Fruit fly (Drosophila melanogaster) Kc167 (cell line): ENCODE measurements around the gene CG15767.

Experiments used
- Myc ChIP-seq: fragments of >200 bp; optimal IDR thresholded peaks from 2 replicates; lab custom pipeline; 2017; ENCODE audit warnings: missing external identifiers
- Sin3A ChIP-seq: fragments of >200 bp; optimal IDR thresholded peaks from 2 replicates; lab custom pipeline; 2018; ENCODE audit warnings: missing external identifiers
- h ChIP-seq: fragments of >200 bp; optimal IDR thresholded peaks from 3 replicates; lab custom pipeline; 2018; ENCODE audit warnings: missing external identifiers
- insv ChIP-seq: fragments of >200 bp; optimal IDR thresholded peaks from 3 replicates; lab custom pipeline; 2018; ENCODE audit warnings: missing external identifiers
- psq ChIP-seq: fragments of >200 bp; optimal IDR thresholded peaks from 2 replicates; lab custom pipeline; 2017; ENCODE audit warnings: missing external identifiers
- ttk ChIP-seq: sonication (Bioruptor generic); optimal IDR thresholded peaks from 2 replicates; lab custom pipeline; 2017; ENCODE audit warnings: missing external identifiers

The CG15767 gene

DNA sequence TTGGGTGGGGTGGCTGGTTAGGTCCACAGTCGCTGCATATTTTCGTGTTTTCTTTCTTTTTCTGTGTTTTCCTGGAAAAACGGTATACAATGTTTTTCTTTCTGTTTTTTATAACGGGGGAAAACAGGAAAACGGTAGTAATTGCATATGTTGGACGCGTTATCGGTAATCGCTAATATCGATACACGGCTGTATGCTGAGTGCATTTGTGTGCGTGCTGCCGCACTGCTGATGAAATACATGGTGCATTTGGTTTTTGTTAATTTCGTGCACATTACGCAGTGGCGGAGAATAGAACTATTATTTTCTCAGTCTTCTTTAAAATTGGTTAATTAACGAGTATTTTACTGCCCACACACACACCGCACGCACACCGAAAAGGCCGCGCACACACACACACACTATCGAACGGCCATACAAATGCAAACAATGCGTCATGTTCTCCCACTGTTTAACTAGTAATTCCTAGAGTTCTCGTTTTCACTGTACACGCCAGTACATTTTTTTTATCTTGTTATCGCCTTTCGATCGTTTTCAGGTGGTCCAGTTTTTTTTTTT lies 25.8 kb upstream of the CG15767 start:
- TF ChIP-seq insv (lab: Kevin White, UChicago) (no peak), h (lab: Kevin White, UChicago) (no peak), ttk (lab: Kevin White, UChicago) (no peak), psq (lab: Kevin White, UChicago) (no peak), Myc (lab: Kevin White, UChicago) (no peak), Sin3A (lab: Kevin White, UChicago) (no peak)

dm6 chrX:5764001-5764892 lies 25.0 kb upstream of the CG15767 start, which contains the start of the genes MAPk-Ak2 and CG42699:
Gene MAPk-Ak2, minus strand, starts transcription at chrX:5764203.
Gene CG42699, plus strand, starts transcription at chrX:5764553.
- TF ChIP-seq insv (lab: Kevin White, UChicago) (no peak), h (lab: Kevin White, UChicago) (no peak), Myc (lab: Kevin White, UChicago) (no peak), ttk (lab: Kevin White, UChicago) (no peak), psq (lab: Kevin White, UChicago) (no peak), Sin3A (lab: Kevin White, UChicago) (no peak)

DNA sequence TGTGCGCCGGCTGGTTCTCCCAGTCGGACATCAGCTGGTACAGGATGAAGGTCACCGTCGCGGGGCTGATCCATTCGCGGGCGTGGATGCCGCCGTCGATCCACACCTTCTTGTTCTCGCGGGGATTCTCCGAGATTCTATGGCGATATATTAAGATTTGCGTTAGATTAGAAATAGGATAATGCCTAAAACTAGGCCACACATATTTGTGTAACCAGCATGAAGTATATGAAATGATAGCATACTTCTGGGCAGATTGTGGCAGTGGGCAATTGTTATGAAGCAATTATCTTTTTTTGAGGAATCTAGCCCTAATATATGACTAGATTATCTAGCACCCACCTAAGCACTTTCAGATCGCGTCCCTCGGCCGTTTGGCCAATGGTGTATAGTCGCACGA lies 22.6 kb upstream of the CG15767 start:
- TF ChIP-seq insv (lab: Kevin White, UChicago), result no peak
- no peak for TF ChIP-seq h (lab: Kevin White, UChicago)
- TF ChIP-seq psq (lab: Kevin White, UChicago), result no peak
- no peak for TF ChIP-seq Myc (lab: Kevin White, UChicago)
- TF ChIP-seq ttk (lab: Kevin White, UChicago), result no peak
- TF ChIP-seq Sin3A (lab: Kevin White, UChicago), result no peak

DNA sequence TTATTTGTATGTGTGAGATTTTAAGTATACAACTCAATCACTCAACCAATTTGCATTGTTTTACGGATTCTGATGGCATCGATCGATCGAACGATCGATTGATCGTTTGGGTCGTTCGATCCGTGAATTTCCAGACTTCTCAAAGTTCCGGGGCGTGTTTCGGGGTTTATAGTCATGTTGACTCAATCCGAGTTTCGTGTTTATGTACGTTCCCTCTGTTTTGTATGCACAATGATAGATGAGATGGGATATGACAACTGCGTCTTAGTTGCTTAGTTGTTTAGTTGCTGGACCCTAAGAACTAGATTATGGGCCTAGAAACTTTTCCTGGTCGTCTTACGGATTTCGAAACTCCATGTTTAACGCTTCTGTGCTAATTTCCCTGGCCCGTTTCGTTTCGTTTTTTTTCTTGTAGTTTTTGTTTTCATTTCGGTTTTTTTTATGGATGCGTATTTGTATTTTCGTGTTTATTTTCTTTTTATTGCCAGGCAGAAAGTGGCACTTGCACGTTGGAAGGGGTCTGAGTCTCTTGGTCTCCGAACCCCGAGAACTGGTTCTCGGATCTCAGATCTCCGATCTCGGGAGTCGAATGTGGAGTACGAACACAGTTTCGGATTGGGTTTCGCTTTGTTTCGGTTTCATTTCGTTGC lies 20.6 kb upstream of the CG15767 start:
- TF ChIP-seq insv (lab: Kevin White, UChicago) (no peak), Myc (lab: Kevin White, UChicago) (no peak), ttk (lab: Kevin White, UChicago) (no peak), h (lab: Kevin White, UChicago) (no peak)

DNA sequence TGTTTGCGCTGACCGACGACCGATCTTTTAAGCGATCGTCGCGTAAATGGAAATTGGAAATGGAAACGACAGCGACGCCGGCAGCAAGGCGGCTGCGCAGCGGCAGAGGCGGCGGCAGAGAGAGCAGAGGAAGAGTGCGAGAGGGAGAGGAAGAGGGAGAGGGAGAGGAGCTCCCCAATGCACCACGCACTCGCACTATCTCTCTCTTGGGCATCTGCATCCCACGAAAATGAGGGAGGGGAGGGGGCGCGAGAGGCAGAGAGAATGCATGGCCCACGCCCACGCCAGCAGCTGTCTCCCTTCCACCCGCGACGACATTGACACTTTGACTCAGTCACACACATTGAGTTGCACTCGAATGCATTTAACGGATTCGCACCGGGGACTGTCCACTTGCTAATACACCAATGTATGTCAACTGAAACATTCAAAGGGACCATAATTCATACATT lies 18.5 kb upstream of the CG15767 start, which contains the start of gene CG3097:
Gene CG3097, minus strand, starts transcription at position 51 of the 452 bp plus-strand sequence.
- TF ChIP-seq psq (lab: Kevin White, UChicago), result no peak
- no peak for TF ChIP-seq insv (lab: Kevin White, UChicago)
- TF ChIP-seq h (lab: Kevin White, UChicago), result no peak

dm6 chrX:5772409-5772808 lies 16.9 kb upstream of the CG15767 start:
- TF ChIP-seq insv (lab: Kevin White, UChicago) (no peak), Myc (lab: Kevin White, UChicago) (no peak), h (lab: Kevin White, UChicago) (no peak), Sin3A (lab: Kevin White, UChicago) (no peak), psq (lab: Kevin White, UChicago) (no peak)

dm6 chrX:5776547-5776946 lies 12.7 kb upstream of the CG15767 start, which contains the start of gene CG42264:
Gene CG42264, minus strand, starts transcription at chrX:5776647.
- TF ChIP-seq insv (lab: Kevin White, UChicago), result no peak
- TF ChIP-seq Myc (lab: Kevin White, UChicago), result no peak
- no peak for TF ChIP-seq Sin3A (lab: Kevin White, UChicago)
- no peak for TF ChIP-seq ttk (lab: Kevin White, UChicago)

DNA sequence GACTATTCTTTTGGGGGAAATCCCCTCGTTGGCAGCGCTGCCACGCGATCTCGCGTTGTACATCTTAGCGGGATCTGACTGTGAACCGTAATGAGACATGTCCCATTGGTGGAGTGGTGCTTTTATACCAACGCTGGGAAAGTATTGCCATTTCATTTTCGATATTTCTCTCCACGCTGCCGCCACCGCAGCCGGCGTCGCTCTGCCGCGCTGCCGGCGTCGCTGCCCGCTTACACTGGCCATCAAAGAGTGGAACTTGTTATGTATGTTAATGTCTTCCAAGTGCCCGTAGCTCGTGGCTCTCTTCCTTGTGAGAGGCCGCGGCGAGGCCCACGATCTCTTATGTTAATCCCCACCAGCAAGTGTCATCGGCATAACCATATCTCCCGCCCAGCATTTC lies 7.8 kb upstream of the CG15767 start, which contains the start of gene CG3108:
Gene CG3108, minus strand, starts transcription at position 101 of the 400 bp plus-strand sequence.
- TF ChIP-seq psq (lab: Kevin White, UChicago), result no peak
- TF ChIP-seq Myc (lab: Kevin White, UChicago), result no peak
- no peak for TF ChIP-seq ttk (lab: Kevin White, UChicago)
- TF ChIP-seq insv (lab: Kevin White, UChicago), result no peak
- TF ChIP-seq h (lab: Kevin White, UChicago), result no peak
- TF ChIP-seq Sin3A (lab: Kevin White, UChicago), result no peak

- TF ChIP-seq ttk (lab: Kevin White, UChicago) (no peak), h (lab: Kevin White, UChicago) (no peak), Sin3A (lab: Kevin White, UChicago) (no peak), psq (lab: Kevin White, UChicago) (no peak), insv (lab: Kevin White, UChicago) (no peak), Myc (lab: Kevin White, UChicago) (no peak)
Measured at dm6 chrX:5783260-5784040, 5.8 kb upstream of the CG15767 start.

DNA sequence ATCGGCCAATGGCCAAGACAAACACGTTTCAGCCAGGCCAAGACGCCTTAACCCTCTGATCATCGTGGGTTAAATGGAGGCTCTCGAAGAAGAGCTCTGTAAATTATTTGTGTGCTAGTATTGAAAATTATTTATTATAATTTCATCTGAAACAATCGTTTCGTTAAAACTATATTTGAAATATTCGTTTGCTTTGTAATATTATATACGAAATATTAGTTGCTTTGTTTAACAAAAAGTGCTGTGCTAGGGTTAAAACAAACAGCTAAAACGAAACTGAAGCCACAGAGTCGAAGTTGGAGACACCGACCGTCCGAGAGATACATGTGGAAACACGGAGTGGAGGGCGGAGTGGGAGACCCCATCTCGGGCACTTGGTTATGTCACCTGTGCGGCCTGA lies 2.7 kb upstream of the CG15767 start:
- TF ChIP-seq psq (lab: Kevin White, UChicago), result no peak
- TF ChIP-seq Sin3A (lab: Kevin White, UChicago), result no peak
- no peak for TF ChIP-seq h (lab: Kevin White, UChicago)
- no peak for TF ChIP-seq insv (lab: Kevin White, UChicago)
- no peak for TF ChIP-seq Myc (lab: Kevin White, UChicago)
- TF ChIP-seq ttk (lab: Kevin White, UChicago), result no peak
